Fruit fly (Drosophila melanogaster) whole organism, embryonic: Measurements from ENCODE around the gene CG5910.

ENCODE experiments used
- B-H1 ChIP-seq: fragments of 200-800 bp; sonication (Bioruptor generic); IDR thresholded peaks from 3 replicates; pipeline ENCODE4 v1.3.6; 2022; ENCODE audit warnings: missing biosample characterization, missing genetic modification characterization
- CG10147 ChIP-seq: fragments of 200-800 bp; sonication (Bioruptor generic); optimal IDR thresholded peaks from 2 replicates; lab custom pipeline; 2019; ENCODE audit warnings: missing biosample characterization, mild to moderate bottlenecking, missing genetic modification characterization, moderate library complexity
- CG10267 ChIP-seq: fragments of 200-800 bp; sonication (Bioruptor generic); optimal IDR thresholded peaks from 2 replicates; lab custom pipeline; 2018; ENCODE audit warnings: missing biosample characterization, mild to moderate bottlenecking, missing genetic modification characterization, moderate library complexity
- CG11093 ChIP-seq: fragments of 200-800 bp; sonication (Bioruptor generic); IDR thresholded peaks from 3 replicates; pipeline ENCODE4 v1.3.6; 2022; ENCODE audit warnings: missing biosample characterization, missing genetic modification characterization
- CG11695 ChIP-seq: fragments of 200-800 bp; sonication (Bioruptor generic); IDR thresholded peaks from 3 replicates; pipeline ENCODE4 v1.3.6; 2022; ENCODE audit warnings: missing biosample characterization, missing genetic modification characterization
- CG12391 ChIP-seq: fragments of 200-800 bp; sonication (Bioruptor generic); optimal IDR thresholded peaks from 3 replicates; lab custom pipeline; 2018; ENCODE audit warnings: missing biosample characterization, mild to moderate bottlenecking, missing genetic modification characterization, moderate library complexity
- CG15269 ChIP-seq: fragments of 200-800 bp; sonication (Bioruptor generic); optimal IDR thresholded peaks from 2 replicates; lab custom pipeline; 2018; ENCODE audit warnings: missing biosample characterization, mild to moderate bottlenecking, missing genetic modification characterization, moderate library complexity
- CG1529 ChIP-seq: fragments of 200-800 bp; sonication (Bioruptor generic); optimal IDR thresholded peaks from 3 replicates; lab custom pipeline; 2018; ENCODE audit warnings: missing biosample characterization, missing genetic modification characterization
- CG15514 ChIP-seq: fragments of 200-800 bp; sonication (Bioruptor generic); optimal IDR thresholded peaks from 3 replicates; lab custom pipeline; 2017; ENCODE audit warnings: missing biosample characterization, missing genetic modification characterization, mild to moderate bottlenecking, moderate library complexity, missing genetic modification reagents
- CG1647 ChIP-seq: fragments of 200-800 bp; sonication (Bioruptor generic); optimal IDR thresholded peaks from 3 replicates; lab custom pipeline; 2016; ENCODE audit warnings: missing biosample characterization, missing genetic modification characterization
- CG18599 ChIP-seq: fragments of 200-800 bp; sonication (Bioruptor generic); optimal IDR thresholded peaks from 3 replicates; lab custom pipeline; 2017; ENCODE audit warnings: missing biosample characterization, missing genetic modification characterization, mild to moderate bottlenecking, moderate library complexity, missing genetic modification reagents
- CG18764 ChIP-seq: fragments of 200-800 bp; sonication (Bioruptor generic); optimal IDR thresholded peaks from 3 replicates; lab custom pipeline; 2016; ENCODE audit warnings: missing biosample characterization, missing genetic modification characterization
- CG2875 ChIP-seq: fragments of 200-800 bp; sonication (Bioruptor generic); optimal IDR thresholded peaks from 2 replicates; lab custom pipeline; 2017; ENCODE audit warnings: missing biosample characterization, mild to moderate bottlenecking, missing genetic modification characterization, missing genetic modification reagents
- CG30403 ChIP-seq: fragments of 200-800 bp; sonication (Bioruptor generic); optimal IDR thresholded peaks from 3 replicates; lab custom pipeline; 2016; ENCODE audit warnings: missing biosample characterization, missing genetic modification characterization
- CG30431 ChIP-seq: fragments of 200-800 bp; sonication (Bioruptor generic); optimal IDR thresholded peaks from 2 replicates; lab custom pipeline; 2017; ENCODE audit warnings: missing biosample characterization, missing genetic modification characterization
- CG31388 ChIP-seq: fragments of 200-800 bp; sonication (Bioruptor generic); optimal IDR thresholded peaks from 2 replicates; lab custom pipeline; 2016; ENCODE audit warnings: missing biosample characterization, missing genetic modification characterization
- CG32772 ChIP-seq: fragments of 200-800 bp; sonication (Bioruptor generic); IDR thresholded peaks from 2 replicates; pipeline ENCODE4 v1.3.6; 2022; ENCODE audit warnings: missing biosample characterization, missing genetic modification characterization
- CG6254 ChIP-seq: fragments of 200-800 bp; sonication (Bioruptor generic); optimal IDR thresholded peaks from 3 replicates; lab custom pipeline; 2017; ENCODE audit warnings: mild to moderate bottlenecking, missing biosample characterization, missing genetic modification reagents, missing genetic modification characterization
- CG7963 ChIP-seq: fragments of 200-800 bp; sonication (Bioruptor generic); IDR thresholded peaks from 3 replicates; pipeline ENCODE4 v1.3.6; 2022; ENCODE audit warnings: missing biosample characterization, missing genetic modification characterization; ENCODE audit not compliant: partially characterized antibody
- CG9817 ChIP-seq: fragments of 200-800 bp; sonication (Bioruptor generic); optimal IDR thresholded peaks from 2 replicates; lab custom pipeline; 2018; ENCODE audit warnings: missing biosample characterization, mild to moderate bottlenecking, missing genetic modification characterization, moderate library complexity
- CHES-1-like ChIP-seq: fragments of 200-800 bp; sonication (Bioruptor generic); optimal IDR thresholded peaks from 2 replicates; lab custom pipeline; 2016; ENCODE audit warnings: missing biosample characterization, missing genetic modification characterization
- Chrac-16 ChIP-seq: fragments of 200-800 bp; sonication (Bioruptor generic); optimal IDR thresholded peaks from 3 replicates; lab custom pipeline; 2016; ENCODE audit warnings: missing biosample characterization, missing genetic modification characterization
- Dref ChIP-seq: fragments of 200-800 bp; sonication (Bioruptor generic); IDR thresholded peaks from 2 replicates; pipeline ENCODE4 v1.3.6; 2022; ENCODE audit warnings: missing biosample characterization, missing genetic modification characterization
- Gug ChIP-seq: fragments of 200-800 bp; sonication (Bioruptor generic); IDR thresholded peaks from 4 replicates; pipeline ENCODE4 v1.3.6; 2022; ENCODE audit warnings: missing biosample characterization, missing genetic modification characterization
- Hand ChIP-seq: fragments of 200-800 bp; sonication (Bioruptor generic); optimal IDR thresholded peaks from 2 replicates; lab custom pipeline; 2017; ENCODE audit warnings: mild to moderate bottlenecking, missing biosample characterization, missing genetic modification reagents, missing genetic modification characterization
- Max ChIP-seq: fragments of 200-800 bp; sonication (Bioruptor generic); optimal IDR thresholded peaks from 2 replicates; lab custom pipeline; 2016; ENCODE audit warnings: missing biosample characterization, mild to moderate bottlenecking, missing genetic modification characterization
- NC2α ChIP-seq: fragments of 200-800 bp; sonication (Bioruptor generic); optimal IDR thresholded peaks from 2 replicates; lab custom pipeline; 2016; ENCODE audit warnings: missing biosample characterization, missing genetic modification characterization
- Nf-YA ChIP-seq: fragments of 200-800 bp; sonication (Bioruptor generic); IDR thresholded peaks from 2 replicates; pipeline ENCODE4 v1.3.6; 2022; ENCODE audit warnings: missing biosample characterization, missing genetic modification characterization
- Spps ChIP-seq: fragments of 200-800 bp; sonication (Bioruptor generic); optimal IDR thresholded peaks from 2 replicates; lab custom pipeline; 2018; ENCODE audit warnings: missing biosample characterization, mild to moderate bottlenecking, missing genetic modification characterization
- TFAM ChIP-seq: fragments of 200-800 bp; sonication (Bioruptor generic); optimal IDR thresholded peaks from 2 replicates; lab custom pipeline; 2017; ENCODE audit warnings: missing biosample characterization, missing genetic modification characterization, inconsistent platforms
- ap ChIP-seq: fragments of 200-800 bp; sonication (Bioruptor generic); IDR thresholded peaks from 2 replicates; pipeline ENCODE4 v1.3.6; 2022; ENCODE audit warnings: missing biosample characterization, missing genetic modification characterization
- ci ChIP-seq: fragments of 200-800 bp; sonication (Bioruptor generic); IDR thresholded peaks from 3 replicates; pipeline ENCODE4 v1.3.6; 2022; ENCODE audit warnings: missing biosample characterization, missing genetic modification characterization
- corto ChIP-seq: fragments of 200-800 bp; sonication (Bioruptor generic); optimal IDR thresholded peaks from 2 replicates; lab custom pipeline; 2016; ENCODE audit warnings: missing biosample characterization, mild to moderate bottlenecking, missing genetic modification characterization, moderate library complexity
- crc ChIP-seq: fragments of 200-800 bp; sonication (Bioruptor generic); optimal IDR thresholded peaks from 2 replicates; lab custom pipeline; 2016; ENCODE audit warnings: missing biosample characterization, missing genetic modification characterization
- crp ChIP-seq, 2 experiments: fragments of 200-800 bp; sonication (Bioruptor generic); optimal IDR thresholded peaks; 2 replicates in 1 of 2; 3 replicates in 1 of 2; lab custom pipeline; 2017; ENCODE audit warnings: missing biosample characterization in 2 of 2, missing genetic modification characterization in 2 of 2, mild to moderate bottlenecking in 1 of 2, moderate library complexity in 1 of 2
- disco-r ChIP-seq: fragments of 200-800 bp; sonication (Bioruptor generic); optimal IDR thresholded peaks from 2 replicates; lab custom pipeline; 2016; ENCODE audit warnings: missing biosample characterization, missing genetic modification characterization
- dpn ChIP-seq, 2 experiments: fragments of 200-800 bp; sonication (Bioruptor generic); optimal IDR thresholded peaks; 3 replicates each; lab custom pipeline; 2016; ENCODE audit warnings: missing biosample characterization in 2 of 2, missing genetic modification characterization in 2 of 2
- emc ChIP-seq: fragments of 200-800 bp; sonication (Bioruptor generic); optimal IDR thresholded peaks from 2 replicates; lab custom pipeline; 2016; ENCODE audit warnings: missing biosample characterization, missing genetic modification characterization
- grn ChIP-seq: fragments of 200-800 bp; sonication (Bioruptor generic); optimal IDR thresholded peaks from 3 replicates; lab custom pipeline; 2017; ENCODE audit warnings: missing biosample characterization, missing genetic modification characterization
- insv ChIP-seq, 2 experiments: fragments of 200-800 bp; sonication (Bioruptor generic); optimal IDR thresholded peaks; 3 replicates each; lab custom pipeline; 2016 to 2018; ENCODE audit warnings: missing biosample characterization in 2 of 2, missing genetic modification characterization in 2 of 2
- nerfin-1 ChIP-seq: fragments of 200-800 bp; sonication (Bioruptor generic); optimal IDR thresholded peaks from 3 replicates; lab custom pipeline; 2019; ENCODE audit warnings: missing biosample characterization, mild to moderate bottlenecking, missing genetic modification characterization, moderate library complexity
- prd ChIP-seq, 3 experiments: fragments of >200 bp in 2 of 3; fragments of 200-800 bp in 1 of 3; sonication (Bioruptor generic) in 1 of 3; optimal IDR thresholded peaks in 2 of 3; IDR thresholded peaks in 1 of 3; 2 replicates in 2 of 3; 3 replicates in 1 of 3; pipeline versions ENCODE4 v1.3.6 to Lab custom; 2017 to 2022; ENCODE audit warnings: missing biosample characterization in 1 of 3, missing genetic modification characterization in 1 of 3
- sens-2 ChIP-seq: fragments of 200-800 bp; sonication (Bioruptor generic); IDR thresholded peaks from 2 replicates; pipeline ENCODE4 v1.3.6; 2022; ENCODE audit warnings: missing biosample characterization, missing genetic modification characterization
- ssp ChIP-seq: fragments of 200-800 bp; sonication (Bioruptor generic); IDR thresholded peaks from 2 replicates; pipeline ENCODE4 v1.3.6; 2022; ENCODE audit warnings: missing biosample characterization, missing genetic modification characterization
- stwl ChIP-seq: fragments of 200-800 bp; sonication (Bioruptor generic); optimal IDR thresholded peaks from 3 replicates; lab custom pipeline; 2018; ENCODE audit warnings: missing biosample characterization, mild to moderate bottlenecking, missing genetic modification characterization, moderate library complexity
- toy ChIP-seq: fragments of 200-800 bp; sonication (Bioruptor generic); IDR thresholded peaks from 2 replicates; pipeline ENCODE4 v1.3.6; 2022; ENCODE audit warnings: missing biosample characterization, missing genetic modification characterization
- trem ChIP-seq: fragments of 200-800 bp; optimal IDR thresholded peaks from 3 replicates; lab custom pipeline; 2019; ENCODE audit warnings: missing biosample characterization, mild to moderate bottlenecking, missing genetic modification characterization, moderate library complexity
- trh ChIP-seq: fragments of 200-800 bp; sonication (Bioruptor generic); optimal IDR thresholded peaks from 2 replicates; lab custom pipeline; 2016; ENCODE audit warnings: missing biosample characterization, missing genetic modification characterization
- ttk ChIP-seq: fragments of 200-800 bp; sonication (Bioruptor generic); IDR thresholded peaks from 2 replicates; pipeline ENCODE4 v2.1.2; 2022; ENCODE audit warnings: missing biosample characterization, missing genetic modification characterization
- tx ChIP-seq: fragments of 200-800 bp; sonication (Bioruptor generic); optimal IDR thresholded peaks from 2 replicates; lab custom pipeline; 2016; ENCODE audit warnings: missing biosample characterization, missing genetic modification characterization

CG5910 gene

DNA sequence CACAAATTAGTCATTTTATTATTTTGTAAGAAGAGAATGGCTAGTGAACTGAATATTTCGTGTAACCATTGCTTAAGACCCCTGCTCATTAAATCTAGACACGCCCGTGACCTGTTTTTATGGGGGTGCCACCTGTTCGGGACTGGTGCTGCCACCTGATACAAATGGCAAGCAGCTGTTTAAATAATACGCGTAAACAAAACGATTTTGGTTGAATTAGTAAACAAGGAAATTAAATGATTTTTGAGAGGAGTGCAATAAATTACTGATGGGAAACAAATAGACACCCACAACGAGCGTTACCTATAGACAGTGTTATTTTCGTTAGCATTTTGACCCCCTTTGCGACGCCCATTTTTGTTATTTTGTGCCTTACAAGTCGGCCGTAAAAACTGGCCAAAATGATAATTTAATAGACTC lies 32.6 kb downstream of the CG5910 start (continued):
- TF ChIP-seq Dref (GFP tag; lab: Robert Waterston, UW), result no peak
- no peak for TF ChIP-seq ssp (GFP tag; lab: Robert Waterston, UW)
- peak; percentile 89 for TF ChIP-seq CG9817 (tag; lab: Kevin White, UChicago)
- TF ChIP-seq nerfin-1 (tag; lab: Kevin White, UChicago), result peak; percentile 62
- no peak for TF ChIP-seq CG32772 (GFP tag; lab: Robert Waterston, UW)
- peak; percentile 59 for TF ChIP-seq CG6254
- TF ChIP-seq CG18764 (GFP tag; lab: Kevin White, UChicago), result peak; percentile 84
- peak; percentile 69; the same call in 2 of the 3 replicates for TF ChIP-seq CG11093 (GFP tag; lab: Robert Waterston, UW)
- peak; percentile 89 for TF ChIP-seq CG12391 (tag; lab: Kevin White, UChicago)
- peak; percentile 92 for TF ChIP-seq CG30403
- TF ChIP-seq CG31388 (GFP tag; lab: Kevin White, UChicago), result peak; percentile 66
- TF ChIP-seq CHES-1-like (GFP tag; lab: Kevin White, UChicago), result peak; percentile 92
- no peak for TF ChIP-seq CG11695
- peak; percentile 19 for TF ChIP-seq TFAM
- TF ChIP-seq Nf-YA, result no peak
- TF ChIP-seq grn, result peak; percentile 22
- peak; percentile 89 for TF ChIP-seq CG15269 (tag; lab: Kevin White, UChicago)
- peak; percentile 46 to 93 for TF ChIP-seq crp (GFP tag; optimal IDR thresholded peaks at IDR 0.05; lab: Kevin White, UChicago)
- peak; percentile 70 for TF ChIP-seq trem (tag; lab: Kevin White, UChicago)
- peak; percentile 54 for TF ChIP-seq emc (GFP tag; lab: Kevin White, UChicago)
- no peak for TF ChIP-seq B-H1 (GFP tag; lab: Robert Waterston, UW)
- peak; percentile 73 for TF ChIP-seq CG2875 (GFP tag; lab: Kevin White, UChicago)
- TF ChIP-seq prd (optimal IDR thresholded peaks at IDR 0.05; lab: Kevin White, UChicago), result no peak
- TF ChIP-seq prd (GFP tag; IDR thresholded peaks at IDR 0.05; lab: Robert Waterston, UW), result no peak
- TF ChIP-seq dpn (GFP tag; optimal IDR thresholded peaks at IDR 0.05; lab: Kevin White, UChicago), result peak; percentile 89 to 94
- no peak for TF ChIP-seq toy (GFP tag; lab: Robert Waterston, UW)
- TF ChIP-seq disco-r (GFP tag; lab: Kevin White, UChicago), result peak; percentile 29
- peak; percentile 76 for TF ChIP-seq Hand (GFP tag; lab: Kevin White, UChicago)
- TF ChIP-seq Max (GFP tag; lab: Kevin White, UChicago), result peak; percentile 77
- peak; percentile 53 for TF ChIP-seq NC2α (GFP tag; lab: Kevin White, UChicago)
- TF ChIP-seq tx (GFP tag; lab: Kevin White, UChicago), result peak; percentile 76
- no peak for TF ChIP-seq CG7963 (GFP tag; lab: Robert Waterston, UW)
- TF ChIP-seq ci (GFP tag; lab: Robert Waterston, UW), result no peak
- peak; percentile 72 for TF ChIP-seq stwl (tag; lab: Kevin White, UChicago)
- TF ChIP-seq CG30431 (GFP tag; lab: Kevin White, UChicago), result peak; percentile 71
- TF ChIP-seq CG15514, result peak; percentile 89
- TF ChIP-seq ttk (GFP tag; lab: Robert Waterston, UW), result no peak
- TF ChIP-seq insv (GFP tag; optimal IDR thresholded peaks at IDR 0.05; lab: Kevin White, UChicago), result peak in 1 of 2 experiments; percentile 62
- peak; percentile 76 for TF ChIP-seq crc (GFP tag; lab: Kevin White, UChicago)
- TF ChIP-seq Spps (tag; lab: Kevin White, UChicago), result peak; percentile 43
- no peak for TF ChIP-seq sens-2 (GFP tag; lab: Robert Waterston, UW)
- no peak for TF ChIP-seq ap (GFP tag; lab: Robert Waterston, UW)
- peak; percentile 77 for TF ChIP-seq CG10147 (GFP tag; lab: Kevin White, UChicago)
- peak; percentile 84 for TF ChIP-seq trh
- peak; percentile 82 for TF ChIP-seq CG10267
- TF ChIP-seq corto (GFP tag; lab: Kevin White, UChicago), result peak; percentile 65
- peak; percentile 88 for TF ChIP-seq Chrac-16
- TF ChIP-seq CG1647, result peak; percentile 85
- peak; percentile 96 for TF ChIP-seq Gug (GFP tag; lab: Robert Waterston, UW)
- TF ChIP-seq CG18599 (GFP tag; lab: Kevin White, UChicago), result peak; percentile 92
- peak; percentile 73 for TF ChIP-seq CG1529 (GFP tag; lab: Kevin White, UChicago)
